Worm (Caenorhabditis elegans) whole organism, L2 larva: ENCODE data around the gene C25E10.11.

ENCODE experiments used
- F13H6.1 ChIP-seq: sonication (generic microtip); optimal IDR thresholded peaks from 2 replicates; lab custom pipeline; 2016; ENCODE audit warnings: missing genetic modification characterization, missing compliant biosample characterization
- alr-1 ChIP-seq: fragments of 150-350 bp; optimal IDR thresholded peaks from 2 replicates; lab custom pipeline; 2014; ENCODE audit warnings: missing biosample characterization, missing genetic modification characterization
- aly-2 ChIP-seq: fragments of 150-350 bp; optimal IDR thresholded peaks from 2 replicates; lab custom pipeline; 2014; ENCODE audit warnings: missing biosample characterization, missing genetic modification characterization
- lin-11 ChIP-seq: fragments of 150-350 bp; sonication (generic microtip); optimal IDR thresholded peaks from 2 replicates; lab custom pipeline; 2014; ENCODE audit warnings: missing biosample characterization, missing genetic modification characterization, inconsistent platforms, mixed read lengths
- lin-39 ChIP-seq: fragments of 150-350 bp; optimal IDR thresholded peaks from 2 replicates; lab custom pipeline; 2014; ENCODE audit warnings: missing biosample characterization, missing genetic modification reagents, missing genetic modification characterization
- lsy-2 ChIP-seq, 2 experiments: fragments of 150-350 bp in 1 of 2; sonication (generic microtip) in 1 of 2; optimal IDR thresholded peaks; 2 replicates each; lab custom pipeline; 2014 to 2017; ENCODE audit warnings: missing biosample characterization in 2 of 2, missing genetic modification characterization in 2 of 2
- nhr-10 ChIP-seq: sonication (generic microtip); optimal IDR thresholded peaks from 2 replicates; lab custom pipeline; 2017; ENCODE audit warnings: missing biosample characterization, missing genetic modification characterization
- nhr-11 ChIP-seq: fragments of 150-350 bp; optimal IDR thresholded peaks from 2 replicates; lab custom pipeline; 2014; ENCODE audit warnings: missing biosample characterization, missing genetic modification characterization
- nhr-12 ChIP-seq: fragments of 150-350 bp; optimal IDR thresholded peaks from 2 replicates; lab custom pipeline; 2014; ENCODE audit warnings: missing biosample characterization, missing genetic modification characterization
- unc-39 ChIP-seq: fragments of 150-350 bp; optimal IDR thresholded peaks from 2 replicates; lab custom pipeline; 2014; ENCODE audit warnings: missing biosample characterization, missing genetic modification characterization
- zag-1 ChIP-seq: fragments of 150-350 bp; optimal IDR thresholded peaks from 2 replicates; lab custom pipeline; 2014; ENCODE audit warnings: missing biosample characterization, missing genetic modification characterization
- ztf-11 ChIP-seq: sonication (generic microtip); optimal IDR thresholded peaks from 2 replicates; lab custom pipeline; 2017; ENCODE audit warnings: missing biosample characterization, missing genetic modification characterization

ce11 chrV:9022078-9022477 lies 36.4 kb downstream of the C25E10.11 start, which contains the start of gene oac-41:
- TF ChIP-seq aly-2 (tag; lab: Kevin White, UChicago), result no peak
- TF ChIP-seq F13H6.1 (tag; lab: Kevin White, UChicago), result no peak
- no peak for TF ChIP-seq nhr-12 (tag; lab: Kevin White, UChicago)
- no peak for TF ChIP-seq lin-11 (tag; lab: Kevin White, UChicago)
- TF ChIP-seq lsy-2 (tag; optimal IDR thresholded peaks at IDR 0.05; lab: Kevin White, UChicago), result no peak
- no peak for TF ChIP-seq alr-1
- TF ChIP-seq nhr-10 (tag; lab: Kevin White, UChicago), result no peak
- TF ChIP-seq lin-39 (tag; lab: Kevin White, UChicago), result no peak
- TF ChIP-seq unc-39 (tag; lab: Kevin White, UChicago), result no peak
- no peak for TF ChIP-seq nhr-11 (tag; lab: Kevin White, UChicago)
- no peak for TF ChIP-seq zag-1 (tag; lab: Kevin White, UChicago)
- no peak for TF ChIP-seq ztf-11 (tag; lab: Kevin White, UChicago)
